Fruit fly (Drosophila melanogaster): ENCODE results near the gene Tcs5.
A peak's percentile ranks its signal among the peaks of the same experiment; 100 is the strongest.

Tcs5 gene

DNA sequence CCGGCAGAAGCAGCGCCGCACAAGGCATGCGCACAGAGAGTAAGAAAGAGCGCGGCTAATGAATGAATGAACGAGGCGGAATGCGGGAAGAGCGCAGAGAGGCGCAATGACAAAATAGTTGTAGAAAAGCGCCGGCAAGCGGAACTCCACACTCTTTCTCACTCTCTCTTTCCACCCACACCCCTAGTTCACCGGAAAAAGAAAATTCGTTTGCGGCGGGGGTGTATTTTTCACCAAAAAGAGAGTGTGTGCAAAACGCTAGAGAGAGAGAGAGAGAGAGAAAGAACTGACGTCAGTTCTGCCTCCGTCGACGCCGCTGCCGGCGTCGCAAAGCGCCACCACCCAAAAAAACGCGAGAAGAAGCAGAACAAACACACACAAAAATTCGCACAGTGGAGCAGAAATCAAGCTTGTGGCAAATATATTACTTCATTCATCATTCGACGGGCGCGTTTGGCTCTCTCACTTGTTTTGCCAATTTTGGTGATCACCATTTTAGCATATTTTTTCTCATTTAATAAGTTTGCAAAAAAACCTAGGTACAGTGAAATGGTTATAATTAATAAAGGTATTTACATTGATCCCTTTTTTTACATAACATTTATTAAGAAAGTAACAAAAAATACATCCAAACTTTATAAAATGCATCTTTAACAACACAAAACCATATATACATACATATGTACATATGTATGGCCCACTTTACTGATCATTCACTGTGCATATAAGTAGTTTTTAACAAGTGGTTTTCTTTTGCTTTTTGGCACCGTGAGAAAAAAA is 45.9 kb upstream of the Tcs5 start (continued):
- TF ChIP-seq nerfin-1 (tag; optimal IDR thresholded peaks at IDR 0.05) (peak; percentile 90), lola (GFP tag; optimal IDR thresholded peaks at IDR 0.05) (no peak), CG10209 (GFP tag; optimal IDR thresholded peaks at IDR 0.05) (peak; percentile 74), al (GFP tag; IDR thresholded peaks at IDR 0.05) (peak; percentile 53; the same call in 1 of the 2 replicates), sisA (GFP tag; IDR thresholded peaks at IDR 0.05) (peak; percentile 55), GATAe (GFP tag; conservative IDR thresholded peaks at IDR 0.05) (no peak), sima (GFP tag; optimal IDR thresholded peaks at IDR 0.05) (no peak), Xrp1 (GFP tag; IDR thresholded peaks at IDR 0.05) (peak; percentile 51; the same call in 1 of the 2 replicates), pzg (GFP tag; optimal IDR thresholded peaks at IDR 0.05) (no peak), bigmax (GFP tag; optimal IDR thresholded peaks at IDR 0.05) (no peak), Six4 (GFP tag; optimal IDR thresholded peaks at IDR 0.05) (no peak), HHEX (GFP tag; optimal IDR thresholded peaks at IDR 0.05) (peak; percentile 68), ems (GFP tag; optimal IDR thresholded peaks at IDR 0.05) (peak; percentile 32), Nf-YB (GFP tag; optimal IDR thresholded peaks at IDR 0.05) (peak; percentile 14), CG10543 (GFP tag; optimal IDR thresholded peaks at IDR 0.05) (peak; percentile 56), CG9609 (GFP tag; optimal IDR thresholded peaks at IDR 0.05) (peak; percentile 68), CG31441 (GFP tag; IDR thresholded peaks at IDR 0.05) (peak; percentile 58; the same call in 1 of the 2 replicates), p53 (GFP tag; optimal IDR thresholded peaks at IDR 0.05) (no peak), Asciz (GFP tag; optimal IDR thresholded peaks at IDR 0.05) (no peak), Ravus (GFP tag; IDR thresholded peaks at IDR 0.05) (no peak), ind (GFP tag; optimal IDR thresholded peaks at IDR 0.05) (peak; percentile 60), CG7745 (tag; optimal IDR thresholded peaks at IDR 0.05) (no peak), CG15514 (GFP tag; optimal IDR thresholded peaks at IDR 0.05) (no peak), CG17361 (GFP tag; IDR thresholded peaks at IDR 0.05) (peak; percentile 83), pnt (GFP tag; optimal IDR thresholded peaks at IDR 0.05) (peak; percentile 29), ham (GFP tag; IDR thresholded peaks at IDR 0.05) (no peak), CG4820 (GFP tag; optimal IDR thresholded peaks at IDR 0.05) (peak; percentile 18), ara (GFP tag; IDR thresholded peaks at IDR 0.05) (no peak), insv (GFP tag; optimal IDR thresholded peaks at IDR 0.05) (no peak), CG1832 (GFP tag; optimal IDR thresholded peaks at IDR 0.05) (peak; percentile 63), CG30020 (tag; optimal IDR thresholded peaks at IDR 0.05) (no peak), CG6272 (GFP tag; IDR thresholded peaks at IDR 0.05) (no peak), Hand (GFP tag; optimal IDR thresholded peaks at IDR 0.05) (no peak), mld (GFP tag; IDR thresholded peaks at IDR 0.05; ENCODE audit: partially characterized antibody) (no peak), lov (optimal IDR thresholded peaks at IDR 0.05) (no peak), lov (GFP tag; IDR thresholded peaks at IDR 0.05) (peak; percentile 69; the same call in 1 of the 3 replicates), Atf-2 (GFP tag; optimal IDR thresholded peaks at IDR 0.05) (no peak), ssp (GFP tag; IDR thresholded peaks at IDR 0.05) (no peak), grau (tag; optimal IDR thresholded peaks at IDR 0.05) (peak; percentile 73), CG10366 (GFP tag; IDR thresholded peaks at IDR 0.05) (peak; percentile 43; the same call in 1 of the 2 replicates), CG17186 (GFP tag; optimal IDR thresholded peaks at IDR 0.05) (no peak), CG1602 (GFP tag; optimal IDR thresholded peaks at IDR 0.05) (peak; percentile 46), CG17568 (GFP tag; optimal IDR thresholded peaks at IDR 0.05) (no peak), Abd-B (GFP tag; optimal IDR thresholded peaks at IDR 0.05) (peak; percentile 45), CG9437 (GFP tag; optimal IDR thresholded peaks at IDR 0.05) (peak; percentile 69), seq (GFP tag; IDR thresholded peaks at IDR 0.05) (peak; percentile 41), Bgb (GFP tag; IDR thresholded peaks at IDR 0.05; ENCODE audit: partially characterized antibody) (peak; percentile 35; the same call in 1 of the 2 replicates), Poxn (GFP tag; IDR thresholded peaks at IDR 0.05) (no peak), CG15479 (GFP tag; optimal IDR thresholded peaks at IDR 0.05) (peak; percentile 65)

Measured in whole organism, embryonic.